Worm (Caenorhabditis elegans) whole organism, young adult: Measurements from ENCODE around the gene str-155.

Experiments
- T26A5.8 ChIP-seq: sonication (generic microtip); optimal IDR thresholded peaks from 2 replicates; lab custom pipeline; 2016; ENCODE audit warnings: missing genetic modification characterization, missing compliant biosample characterization
- snpc-4 ChIP-seq, 5 experiments: fragments of 150-350 bp in 1 of 5; sonication (generic microtip) in 4 of 5; optimal IDR thresholded peaks; 2 replicates each; lab custom pipeline; 2014 to 2018; ENCODE audit warnings: missing genetic modification characterization in 5 of 5, missing biosample characterization in 3 of 5, antibody characterized with exemption in 2 of 5, mild to moderate bottlenecking in 2 of 5, missing compliant biosample characterization in 2 of 5, missing genotype in 2 of 5, moderate library complexity in 2 of 5, missing genetic modification reagents in 1 of 5

ce11 chrIV:4890543-4890942, 25.2 kb upstream of the str-155 start, which contains the start of gene T08B6.9:
- TF ChIP-seq snpc-4 (GFP tag; optimal IDR thresholded peaks at IDR 0.05; lab: Kevin White, UChicago) (no peak), snpc-4 (tag; optimal IDR thresholded peaks at IDR 0.05; lab: Kevin White, UChicago) (no peak), T26A5.8 (no peak)
